Worm (Caenorhabditis elegans): Measurements from ENCODE around the gene nhr-53.

ce11 chrV:15732209-15732608 is 30.0 kb upstream of the nhr-53 start, which contains the start of gene str-38:
- no peak for TF ChIP-seq fos-1 (tag; optimal IDR thresholded peaks at IDR 0.05)
- TF ChIP-seq lsy-12 (tag; optimal IDR thresholded peaks at IDR 0.05), result no peak
- no peak for TF ChIP-seq ama-1 (optimal IDR thresholded peaks at IDR 0.05)
- TF ChIP-seq tbx-2 (tag; optimal IDR thresholded peaks at IDR 0.05), result no peak
- TF ChIP-seq skn-1 (tag; optimal IDR thresholded peaks at IDR 0.05), result no peak
- TF ChIP-seq fkh-10 (GFP tag; optimal IDR thresholded peaks at IDR 0.05), result no peak
- TF ChIP-seq nhr-237 (tag; optimal IDR thresholded peaks at IDR 0.05), result no peak

Data from whole organism, L3 larva.